Worm (Caenorhabditis elegans): ENCODE measurements around the gene ZC250.5.
A peak's percentile ranks its signal among the peaks of the same experiment; 100 is the strongest.

The ZC250.5 gene

ce11 chrV:5843415-5844337 lies 38.1 kb downstream of the ZC250.5 start (continued):
- TF ChIP-seq pha-4 (tag; optimal IDR thresholded peaks at IDR 0.05) (peak; percentile 85), snpc-1.3 (tag; optimal IDR thresholded peaks at IDR 0.05; ENCODE audit: insufficient read depth) (no peak), ets-4 (GFP tag; optimal IDR thresholded peaks at IDR 0.05) (no peak), T26A5.8 (tag; optimal IDR thresholded peaks at IDR 0.05) (no peak), athp-1 (tag; optimal IDR thresholded peaks at IDR 0.05) (no peak), lin-26 (GFP tag; IDR thresholded peaks at IDR 0.05) (no peak), dpff-1 (tag; optimal IDR thresholded peaks at IDR 0.05) (no peak), K12H6.12 (tag; optimal IDR thresholded peaks at IDR 0.05) (no peak)

- TF ChIP-seq C06A6.2 (GFP tag; conservative IDR thresholded peaks at IDR 0.05), result peak; percentile 56
- no peak for TF ChIP-seq dox-1 (GFP tag; IDR thresholded peaks at IDR 0.05)
- TF ChIP-seq madf-10 (tag; optimal IDR thresholded peaks at IDR 0.05), result no peak
- TF ChIP-seq cebp-2 (GFP tag; IDR thresholded peaks at IDR 0.05), result no peak
- no peak for TF ChIP-seq B0035.1 (tag; optimal IDR thresholded peaks at IDR 0.05)
- TF ChIP-seq dpl-1 (GFP tag; optimal IDR thresholded peaks at IDR 0.05), result no peak
- no peak for TF ChIP-seq zfh-2 (GFP tag; conservative IDR thresholded peaks at IDR 0.05)
- TF ChIP-seq ccch-3 (GFP tag; optimal IDR thresholded peaks at IDR 0.05), result no peak
- peak; percentile 58 for TF ChIP-seq ceh-27 (GFP tag; optimal IDR thresholded peaks at IDR 0.05)
- no peak for TF ChIP-seq F37B4.10 (GFP tag; IDR thresholded peaks at IDR 0.05)
- no peak for TF ChIP-seq tbx-9 (tag; optimal IDR thresholded peaks at IDR 0.05; ENCODE audit: borderline replicate concordance)
- TF ChIP-seq akir-1 (GFP tag; optimal IDR thresholded peaks at IDR 0.05), result no peak
- no peak for TF ChIP-seq pha-4 (tag; optimal IDR thresholded peaks at IDR 0.05)
- peak; percentile 78 for TF ChIP-seq somi-1 (GFP tag; optimal IDR thresholded peaks at IDR 0.05)
- TF ChIP-seq nfya-2 (GFP tag; IDR thresholded peaks at IDR 0.05), result no peak
- no peak for TF ChIP-seq ztf-18 (tag; optimal IDR thresholded peaks at IDR 0.05)
- TF ChIP-seq tlf-1 (GFP tag; optimal IDR thresholded peaks at IDR 0.05), result peak; percentile 25
- TF ChIP-seq aptf-2 (GFP tag; conservative IDR thresholded peaks at IDR 0.05), result no peak
- no peak for TF ChIP-seq lin-54 (GFP tag; optimal IDR thresholded peaks at IDR 0.05)
- no peak for TF ChIP-seq B0019.2 (GFP tag; conservative IDR thresholded peaks at IDR 0.05)
- no peak for TF ChIP-seq lsy-27 (tag; optimal IDR thresholded peaks at IDR 0.05; ENCODE audit: borderline replicate concordance, insufficient read depth)
- TF ChIP-seq sea-2 (GFP tag; IDR thresholded peaks at IDR 0.05), result 0 out of 2 replicates have a peak, but pooled peaks have one; percentile 38
- no peak for TF ChIP-seq C17E4.6 (GFP tag; IDR thresholded peaks at IDR 0.05)
- no peak for TF ChIP-seq fkh-3 (tag; optimal IDR thresholded peaks at IDR 0.05)
- no peak for TF ChIP-seq snpc-1.3 (tag; optimal IDR thresholded peaks at IDR 0.05; ENCODE audit: insufficient read depth)
- TF ChIP-seq snpc-4 (GFP tag; optimal IDR thresholded peaks at IDR 0.05), result no peak
- peak in 2 of 4 experiments; percentile 26 to 47 for TF ChIP-seq snpc-4 (tag; optimal IDR thresholded peaks at IDR 0.05)
- TF ChIP-seq D2030.7 (GFP tag; IDR thresholded peaks at IDR 0.05), result no peak
- TF ChIP-seq unc-62 (GFP tag; optimal IDR thresholded peaks at IDR 0.05), result no peak
- TF ChIP-seq nhr-80 (tag; optimal IDR thresholded peaks at IDR 0.05), result peak; percentile 17
- TF ChIP-seq F55B11.4 (tag; optimal IDR thresholded peaks at IDR 0.05; ENCODE audit: borderline replicate concordance, insufficient read depth), result no peak
- no peak for TF ChIP-seq lin-35 (GFP tag; optimal IDR thresholded peaks at IDR 0.05)
- TF ChIP-seq madf-8 (GFP tag; conservative IDR thresholded peaks at IDR 0.05), result no peak
- TF ChIP-seq hlh-26 (GFP tag; conservative IDR thresholded peaks at IDR 0.05), result no peak
- no peak for TF ChIP-seq B0261.1 (tag; optimal IDR thresholded peaks at IDR 0.05)
- TF ChIP-seq nhr-27 (tag; optimal IDR thresholded peaks at IDR 0.05), result no peak
- TF ChIP-seq T07F8.4 (tag; optimal IDR thresholded peaks at IDR 0.05), result no peak
- no peak for TF ChIP-seq ceh-91 (GFP tag; IDR thresholded peaks at IDR 0.05)
- TF ChIP-seq ceh-40 (GFP tag; IDR thresholded peaks at IDR 0.05), result no peak
Measured at ce11 chrV:5844349-5844760, 38.8 kb downstream of the ZC250.5 start.

All from whole organism, young adult.